Worm (Caenorhabditis elegans) whole organism, late embryonic: Measurements from ENCODE around the gene unc-119.

Experiments used
- Y22D7AL.16 ChIP-seq: sonication (generic microtip); optimal IDR thresholded peaks from 2 replicates; lab custom pipeline; 2016; ENCODE audit warnings: missing genetic modification characterization, missing compliant biosample characterization
- dmd-4 ChIP-seq: sonication (generic microtip); optimal IDR thresholded peaks from 2 replicates; lab custom pipeline; 2016; ENCODE audit warnings: borderline replicate concordance, missing genetic modification characterization, missing compliant biosample characterization
- hlh-13 ChIP-seq: fragments of 200-800 bp; sonication (Bioruptor generic); optimal IDR thresholded peaks from 2 replicates; lab custom pipeline; 2018; ENCODE audit warnings: mild to moderate bottlenecking, missing genetic modification characterization, missing compliant biosample characterization
- mec-3 ChIP-seq: sonication (generic microtip); optimal IDR thresholded peaks from 2 replicates; lab custom pipeline; 2016; ENCODE audit warnings: borderline replicate concordance, missing genetic modification characterization, missing compliant biosample characterization
- nfya-1 ChIP-seq: sonication (generic microtip); optimal IDR thresholded peaks from 2 replicates; lab custom pipeline; 2017; ENCODE audit warnings: missing genetic modification characterization, mild to moderate bottlenecking, missing compliant biosample characterization, antibody characterized with exemption, moderate library complexity

DNA sequence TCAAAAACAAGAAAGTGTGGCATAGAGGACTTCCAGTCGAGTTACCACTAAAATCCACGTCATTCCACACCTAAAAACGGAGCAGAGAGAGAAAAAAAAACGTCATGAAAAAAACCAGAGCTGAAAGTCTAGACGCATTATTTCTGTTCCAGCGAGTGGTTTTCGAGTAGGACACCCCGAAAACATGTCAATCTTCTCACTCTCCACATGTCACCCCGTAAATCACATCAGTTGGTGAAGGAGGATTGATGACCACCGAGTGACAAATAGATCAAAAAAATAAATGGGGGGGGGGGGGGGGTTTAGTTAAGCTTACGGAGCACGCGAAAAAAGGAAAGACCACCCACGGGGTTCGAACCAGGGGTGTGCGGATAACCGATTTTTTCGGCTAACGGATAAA, 55.3 kb downstream of the unc-119 start:
- no peak for TF ChIP-seq mec-3 (tag; lab: Kevin White, UChicago)
- TF ChIP-seq hlh-13, result no peak
- TF ChIP-seq Y22D7AL.16 (tag; lab: Kevin White, UChicago), result no peak
- TF ChIP-seq dmd-4, result no peak
- no peak for TF ChIP-seq nfya-1
